Fruit fly (Drosophila melanogaster) whole organism, embryonic: ENCODE measurements around the gene fliI.

Experiments used
- Antp ChIP-seq: fragments of 200-800 bp; sonication (Bioruptor generic); optimal IDR thresholded peaks from 3 replicates; lab custom pipeline; 2016; ENCODE audit warnings: missing biosample characterization, missing genetic modification characterization
- B-H2 ChIP-seq: fragments of 200-800 bp; sonication (Bioruptor generic); optimal IDR thresholded peaks from 2 replicates; lab custom pipeline; 2018; ENCODE audit warnings: missing biosample characterization, mild to moderate bottlenecking, missing genetic modification characterization
- CG10366 ChIP-seq: fragments of 200-800 bp; sonication (Bioruptor generic); IDR thresholded peaks from 2 replicates; pipeline ENCODE4 v1.3.6; 2022; ENCODE audit warnings: missing biosample characterization, missing genetic modification characterization
- CG10543 ChIP-seq: fragments of 200-800 bp; sonication (Bioruptor generic); optimal IDR thresholded peaks from 3 replicates; lab custom pipeline; 2017; ENCODE audit warnings: missing biosample characterization, mild to moderate bottlenecking, missing genetic modification characterization, moderate library complexity
- CG11093 ChIP-seq: fragments of 200-800 bp; sonication (Bioruptor generic); IDR thresholded peaks from 3 replicates; pipeline ENCODE4 v1.3.6; 2022; ENCODE audit warnings: missing biosample characterization, missing genetic modification characterization
- CG11456 ChIP-seq: fragments of 200-800 bp; sonication (Bioruptor generic); IDR thresholded peaks from 3 replicates; pipeline ENCODE4 v1.3.6; 2022; ENCODE audit warnings: missing biosample characterization, missing genetic modification characterization
- CG12659 ChIP-seq: fragments of 200-800 bp; sonication (Bioruptor generic); optimal IDR thresholded peaks from 3 replicates; lab custom pipeline; 2017; ENCODE audit warnings: mild to moderate bottlenecking, missing biosample characterization, missing genetic modification reagents, missing genetic modification characterization
- CG13296 ChIP-seq: fragments of 200-800 bp; sonication (Bioruptor generic); optimal IDR thresholded peaks from 3 replicates; lab custom pipeline; 2018; ENCODE audit warnings: missing biosample characterization, mild to moderate bottlenecking, missing genetic modification characterization
- CG13424 ChIP-seq: fragments of 200-800 bp; sonication (Bioruptor generic); optimal IDR thresholded peaks from 2 replicates; lab custom pipeline; 2019; ENCODE audit warnings: missing biosample characterization, mild to moderate bottlenecking, missing genetic modification characterization, moderate library complexity
- CG14860 ChIP-seq: fragments of 200-800 bp; sonication (Bioruptor generic); IDR thresholded peaks from 3 replicates; pipeline ENCODE4 v1.3.6; 2022; ENCODE audit warnings: missing biosample characterization, missing genetic modification characterization; ENCODE audit not compliant: partially characterized antibody
- CG15696 ChIP-seq: fragments of 200-800 bp; sonication (Bioruptor generic); optimal IDR thresholded peaks from 2 replicates; lab custom pipeline; 2019; ENCODE audit warnings: missing biosample characterization, mild to moderate bottlenecking, missing genetic modification characterization, moderate library complexity
- CG16815 ChIP-seq: fragments of 200-800 bp; sonication (Bioruptor generic); optimal IDR thresholded peaks from 3 replicates; lab custom pipeline; 2017; ENCODE audit warnings: missing biosample characterization, mild to moderate bottlenecking, missing genetic modification characterization
- CG16863 ChIP-seq: fragments of 200-800 bp; sonication (Bioruptor generic); optimal IDR thresholded peaks from 3 replicates; lab custom pipeline; 2016; ENCODE audit warnings: missing biosample characterization, missing genetic modification characterization
- CG17361 ChIP-seq: fragments of 200-800 bp; sonication (Bioruptor generic); IDR thresholded peaks from 3 replicates; pipeline ENCODE4 v1.3.6; 2022; ENCODE audit warnings: missing biosample characterization, missing genetic modification characterization
- CG18011 ChIP-seq: fragments of 200-800 bp; sonication (Bioruptor generic); optimal IDR thresholded peaks from 2 replicates; lab custom pipeline; 2017; ENCODE audit warnings: missing biosample characterization, missing genetic modification characterization, mild to moderate bottlenecking, moderate library complexity, missing genotype
- CG30403 ChIP-seq: fragments of 200-800 bp; sonication (Bioruptor generic); optimal IDR thresholded peaks from 3 replicates; lab custom pipeline; 2016; ENCODE audit warnings: missing biosample characterization, missing genetic modification characterization
- CG32532 ChIP-seq: fragments of 200-800 bp; sonication (Bioruptor generic); IDR thresholded peaks from 2 replicates; pipeline ENCODE4 v1.3.6; 2022; ENCODE audit warnings: missing biosample characterization, missing genetic modification characterization
- CG33213 ChIP-seq: fragments of 200-800 bp; sonication (Bioruptor generic); optimal IDR thresholded peaks from 3 replicates; lab custom pipeline; 2016; ENCODE audit warnings: missing biosample characterization, missing genetic modification characterization
- CG34376 ChIP-seq: fragments of 200-800 bp; sonication (Bioruptor generic); optimal IDR thresholded peaks from 2 replicates; lab custom pipeline; 2018; ENCODE audit warnings: missing biosample characterization, mild to moderate bottlenecking, missing genetic modification characterization
- CG42726 ChIP-seq: fragments of 200-800 bp; sonication (Bioruptor generic); IDR thresholded peaks from 2 replicates; pipeline ENCODE4 v1.3.6; 2022; ENCODE audit warnings: missing biosample characterization, missing genetic modification characterization; ENCODE audit not compliant: partially characterized antibody
- CG4282 ChIP-seq: fragments of 200-800 bp; sonication (Bioruptor generic); optimal IDR thresholded peaks from 2 replicates; lab custom pipeline; 2016; ENCODE audit warnings: missing biosample characterization, missing genetic modification characterization
- CG4424 ChIP-seq: fragments of 200-800 bp; sonication (Bioruptor generic); optimal IDR thresholded peaks from 3 replicates; lab custom pipeline; 2016; ENCODE audit warnings: missing biosample characterization, missing genetic modification characterization
- CG6683 ChIP-seq: fragments of 200-800 bp; sonication (Bioruptor generic); optimal IDR thresholded peaks from 2 replicates; lab custom pipeline; 2017; ENCODE audit warnings: missing biosample characterization, mild to moderate bottlenecking, missing genetic modification characterization, missing genetic modification reagents
- CG7271 ChIP-seq: fragments of 200-800 bp; sonication (Bioruptor generic); optimal IDR thresholded peaks from 2 replicates; lab custom pipeline; 2018; ENCODE audit warnings: missing biosample characterization, mild to moderate bottlenecking, missing genetic modification characterization, moderate library complexity
- CG9727 ChIP-seq: fragments of 200-800 bp; sonication (Bioruptor generic); optimal IDR thresholded peaks from 3 replicates; lab custom pipeline; 2017; ENCODE audit warnings: missing biosample characterization, mild to moderate bottlenecking, missing genetic modification characterization
- CrebB ChIP-seq: fragments of 200-800 bp; sonication (Bioruptor generic); optimal IDR thresholded peaks from 3 replicates; lab custom pipeline; 2018; ENCODE audit warnings: missing biosample characterization, mild to moderate bottlenecking, missing genetic modification characterization
- Elba2 ChIP-seq: fragments of 200-800 bp; sonication (Bioruptor generic); optimal IDR thresholded peaks from 3 replicates; lab custom pipeline; 2016; ENCODE audit warnings: missing biosample characterization, missing genetic modification characterization
- Hr3 ChIP-seq: fragments of 200-800 bp; sonication (Bioruptor generic); optimal IDR thresholded peaks from 3 replicates; lab custom pipeline; 2016; ENCODE audit warnings: missing biosample characterization, missing genetic modification characterization
- Hsf ChIP-seq: fragments of 200-800 bp; sonication (Bioruptor generic); optimal IDR thresholded peaks from 3 replicates; lab custom pipeline; 2016; ENCODE audit warnings: missing biosample characterization, missing genetic modification characterization
- Lim3 ChIP-seq: fragments of 200-800 bp; sonication (Bioruptor generic); IDR thresholded peaks from 2 replicates; pipeline ENCODE4 v1.3.6; 2022; ENCODE audit warnings: missing biosample characterization, missing genetic modification characterization
- Myb ChIP-seq: fragments of 200-800 bp; sonication (Bioruptor generic); optimal IDR thresholded peaks from 2 replicates; lab custom pipeline; 2016; ENCODE audit warnings: missing biosample characterization, missing genetic modification characterization
- NFAT ChIP-seq: fragments of 200-800 bp; sonication (Bioruptor generic); IDR thresholded peaks from 2 replicates; pipeline ENCODE4 v1.3.6; 2022; ENCODE audit warnings: missing biosample characterization, missing genetic modification characterization
- NfI ChIP-seq: fragments of 200-800 bp; sonication (Bioruptor generic); optimal IDR thresholded peaks from 3 replicates; lab custom pipeline; 2018; ENCODE audit warnings: missing biosample characterization, mild to moderate bottlenecking, missing genetic modification characterization, moderate library complexity
- Poxn ChIP-seq: fragments of 200-800 bp; sonication (Bioruptor generic); IDR thresholded peaks from 2 replicates; pipeline ENCODE4 v1.3.6; 2022; ENCODE audit warnings: missing biosample characterization, missing genetic modification characterization
- Sin3A ChIP-seq: fragments of >200 bp; optimal IDR thresholded peaks from 2 replicates; lab custom pipeline; 2018
- Usf ChIP-seq: fragments of 200-800 bp; sonication (Bioruptor generic); optimal IDR thresholded peaks from 2 replicates; lab custom pipeline; 2017; ENCODE audit warnings: missing genotype, missing biosample characterization, missing genetic modification characterization
- abd-A ChIP-seq: fragments of 200-800 bp; sonication (Bioruptor generic); optimal IDR thresholded peaks from 3 replicates; lab custom pipeline; 2019; ENCODE audit warnings: missing biosample characterization, mild to moderate bottlenecking, missing genetic modification characterization, moderate library complexity
- ase ChIP-seq: fragments of 200-800 bp; sonication (Bioruptor generic); IDR thresholded peaks from 3 replicates; pipeline ENCODE4 v1.3.6; 2022; ENCODE audit warnings: missing biosample characterization, missing genetic modification characterization
- ato ChIP-seq: fragments of 200-800 bp; sonication (Bioruptor generic); IDR thresholded peaks from 2 replicates; pipeline ENCODE4 v1.3.6; 2022; ENCODE audit warnings: missing biosample characterization, missing genetic modification characterization; ENCODE audit not compliant: partially characterized antibody
- cato ChIP-seq: fragments of 200-800 bp; sonication (Bioruptor generic); optimal IDR thresholded peaks from 2 replicates; lab custom pipeline; 2016; ENCODE audit warnings: missing biosample characterization, missing genetic modification characterization, borderline replicate concordance
- crol ChIP-seq: fragments of 200-800 bp; sonication (Bioruptor generic); IDR thresholded peaks from 2 replicates; pipeline ENCODE4 v1.3.6; 2022; ENCODE audit warnings: missing biosample characterization, missing genetic modification characterization
- dimm ChIP-seq: fragments of 200-800 bp; sonication (Bioruptor generic); IDR thresholded peaks from 2 replicates; pipeline ENCODE4 v1.3.6; 2022; ENCODE audit warnings: missing biosample characterization, missing genetic modification characterization
- ftz-f1 ChIP-seq: fragments of 200-800 bp; sonication (Bioruptor generic); optimal IDR thresholded peaks from 2 replicates; lab custom pipeline; 2016; ENCODE audit warnings: missing biosample characterization, missing genetic modification characterization
- insv ChIP-seq, 2 experiments: fragments of 200-800 bp; sonication (Bioruptor generic); optimal IDR thresholded peaks; 3 replicates each; lab custom pipeline; 2016 to 2018; ENCODE audit warnings: missing biosample characterization in 2 of 2, missing genetic modification characterization in 2 of 2
- pzg ChIP-seq: fragments of 200-800 bp; sonication (Bioruptor generic); optimal IDR thresholded peaks from 3 replicates; lab custom pipeline; 2018; ENCODE audit warnings: missing biosample characterization, mild to moderate bottlenecking, missing genetic modification characterization, moderate library complexity
- sd ChIP-seq: fragments of 200-800 bp; sonication (Bioruptor generic); optimal IDR thresholded peaks from 3 replicates; lab custom pipeline; 2018; ENCODE audit warnings: missing biosample characterization, mild to moderate bottlenecking, missing genetic modification characterization, moderate library complexity
- sna ChIP-seq: fragments of 200-800 bp; sonication (Bioruptor generic); IDR thresholded peaks from 2 replicates; pipeline ENCODE4 v1.3.6; 2022; ENCODE audit warnings: missing biosample characterization, missing genetic modification characterization; ENCODE audit not compliant: partially characterized antibody
- so ChIP-seq: fragments of 200-800 bp; sonication (Bioruptor generic); IDR thresholded peaks from 3 replicates; pipeline ENCODE4 v1.3.6; 2022; ENCODE audit warnings: missing biosample characterization, missing genetic modification characterization
- stc ChIP-seq: fragments of 200-800 bp; sonication (Bioruptor generic); IDR thresholded peaks from 2 replicates; pipeline ENCODE4 v1.3.6; 2022; ENCODE audit warnings: missing biosample characterization, missing genetic modification characterization
- unpg ChIP-seq: fragments of 200-800 bp; sonication (Bioruptor generic); optimal IDR thresholded peaks from 3 replicates; lab custom pipeline; 2018; ENCODE audit warnings: missing biosample characterization, mild to moderate bottlenecking, missing genetic modification characterization, moderate library complexity
- usp ChIP-seq: fragments of >200 bp; optimal IDR thresholded peaks from 2 replicates; lab custom pipeline; 2017; ENCODE audit warnings: missing biosample characterization, missing genetic modification characterization

fliI gene

dm6 chrX:21349800-21350309 is 10.3 kb downstream of the fliI start, which contains the start of the genes peng and sol (continued):
- TF ChIP-seq CG32532 (peak; percentile 62), CG10366 (GFP tag; lab: Robert Waterston, UW) (peak; percentile 59), CG13424 (tag; lab: Kevin White, UChicago) (peak; percentile 74), B-H2 (GFP tag; lab: Kevin White, UChicago) (peak; percentile 51), Sin3A (lab: Kevin White, UChicago) (peak; percentile 64), Antp (GFP tag; lab: Kevin White, UChicago) (peak; percentile 78), Hsf (peak; percentile 88), Myb (GFP tag; lab: Kevin White, UChicago) (peak; percentile 44), ato (no peak), CG11456 (GFP tag; lab: Robert Waterston, UW) (no peak; the same call in 2 of the 3 replicates), CrebB (no peak), ase (GFP tag; lab: Robert Waterston, UW) (0 out of 3 replicates have a peak, but pooled peaks have one; percentile 15), Elba2 (GFP tag; lab: Kevin White, UChicago) (peak; percentile 15), CG4424 (GFP tag; lab: Kevin White, UChicago) (peak; percentile 78), CG9727 (GFP tag; lab: Kevin White, UChicago) (peak; percentile 84), CG14860 (GFP tag; lab: Robert Waterston, UW) (no peak), CG10543 (GFP tag; lab: Kevin White, UChicago) (peak; percentile 38), CG17361 (peak; percentile 84; the same call in 2 of the 3 replicates), cato (peak; percentile 59), CG30403 (peak; percentile 87), dimm (GFP tag; lab: Robert Waterston, UW) (no peak), pzg (GFP tag; lab: Kevin White, UChicago) (peak; percentile 42), unpg (GFP tag; lab: Kevin White, UChicago) (peak; percentile 66), CG11093 (GFP tag; lab: Robert Waterston, UW) (no peak), Poxn (no peak), CG18011 (peak; percentile 50), CG13296 (GFP tag; lab: Kevin White, UChicago) (peak; percentile 7), NFAT (GFP tag; lab: Robert Waterston, UW) (no peak), stc (GFP tag; lab: Robert Waterston, UW) (0 out of 2 replicates have a peak, but pooled peaks have one; percentile 36), Lim3 (GFP tag; lab: Robert Waterston, UW) (no peak), ftz-f1 (peak; percentile 49), CG6683 (peak; percentile 36), sd (tag; lab: Kevin White, UChicago) (no peak), usp (GFP tag; lab: Kevin White, UChicago) (no peak), CG12659 (GFP tag; lab: Kevin White, UChicago) (peak; percentile 70), CG42726 (GFP tag; lab: Robert Waterston, UW) (no peak), CG4282 (peak; percentile 34), CG16863 (GFP tag; lab: Kevin White, UChicago) (no peak), sna (no peak), CG33213 (peak; percentile 73), CG16815 (GFP tag; lab: Kevin White, UChicago) (peak; percentile 77), Usf (GFP tag; lab: Kevin White, UChicago) (peak; percentile 63), CG34376 (GFP tag; lab: Kevin White, UChicago) (peak; percentile 47), CG7271 (peak; percentile 12), CG15696 (tag; lab: Kevin White, UChicago) (peak; percentile 60), abd-A (tag; lab: Kevin White, UChicago) (no peak), NfI (GFP tag; lab: Kevin White, UChicago) (peak; percentile 69), so (GFP tag; lab: Robert Waterston, UW) (no peak), crol (GFP tag; lab: Robert Waterston, UW) (no peak), Hr3 (GFP tag; lab: Kevin White, UChicago) (peak; percentile 76), insv (GFP tag; optimal IDR thresholded peaks at IDR 0.05; lab: Kevin White, UChicago) (peak in 1 of 2 experiments; percentile 45)
